Worm (Caenorhabditis elegans) whole organism, L4/young adult: ENCODE results near the gene Y48C3A.20.

Experiments used
- W03F9.2 ChIP-seq: fragments of 150-350 bp; optimal IDR thresholded peaks from 2 replicates; lab custom pipeline; 2014; ENCODE audit warnings: missing biosample characterization, missing genetic modification characterization
- dao-5 ChIP-seq: sonication (generic microtip); optimal IDR thresholded peaks from 2 replicates; lab custom pipeline; 2016; ENCODE audit warnings: missing genotype, missing genetic modification characterization, moderate library complexity, missing compliant biosample characterization
- him-1 ChIP-seq: sonication (generic microtip); optimal IDR thresholded peaks from 2 replicates; lab custom pipeline; 2016; ENCODE audit warnings: missing genotype, missing genetic modification reagents, missing genetic modification characterization, missing compliant biosample characterization

- TF ChIP-seq him-1 (no peak), W03F9.2 (no peak), dao-5 (tag; lab: Kevin White, UChicago) (no peak)
Observed at ce11 chrII:13412335-13412734, 42.9 kb downstream of the Y48C3A.20 start, which contains the start of gene Y48C3A.18.
